Worm (Caenorhabditis elegans) whole organism, L1 larva: ENCODE data around the gene swip-10.

Source experiments
- C16A3.4 ChIP-seq: fragments of 150-350 bp; optimal IDR thresholded peaks from 2 replicates; lab custom pipeline; 2014; ENCODE audit warnings: missing biosample characterization, missing genetic modification characterization
- F16B12.6 ChIP-seq: fragments of 150-350 bp; optimal IDR thresholded peaks from 2 replicates; lab custom pipeline; 2014; ENCODE audit warnings: missing biosample characterization, missing genetic modification characterization
- Y116A8C.19 ChIP-seq: sonication (generic microtip); optimal IDR thresholded peaks from 2 replicates; lab custom pipeline; 2016; ENCODE audit warnings: missing compliant biosample characterization, missing genetic modification characterization, borderline replicate concordance
- blmp-1 ChIP-seq: fragments of 150-350 bp; optimal IDR thresholded peaks from 2 replicates; lab custom pipeline; 2014; ENCODE audit warnings: missing biosample characterization, missing genetic modification characterization
- ceh-63 ChIP-seq: fragments of 200-800 bp; sonication (Bioruptor generic); optimal IDR thresholded peaks from 2 replicates; lab custom pipeline; 2018; ENCODE audit warnings: mild to moderate bottlenecking, missing genetic modification characterization, missing compliant biosample characterization
- ceh-8 ChIP-seq: fragments of 200-800 bp; sonication (Bioruptor generic); optimal IDR thresholded peaks from 2 replicates; lab custom pipeline; 2018; ENCODE audit warnings: mild to moderate bottlenecking, missing genetic modification characterization, moderate library complexity, missing compliant biosample characterization
- dpl-1 ChIP-seq, 3 experiments: fragments of 150-350 bp in 2 of 3; sonication (generic microtip) in 1 of 3; optimal IDR thresholded peaks; 2 replicates each; lab custom pipeline; 2014 to 2017; ENCODE audit warnings: missing biosample characterization in 3 of 3, missing genetic modification characterization in 3 of 3, missing genetic modification reagents in 3 of 3
- dsc-1 ChIP-seq: sonication (generic microtip); optimal IDR thresholded peaks from 2 replicates; lab custom pipeline; 2016; ENCODE audit warnings: mild to moderate bottlenecking, missing genetic modification characterization, missing compliant biosample characterization
- efl-1 ChIP-seq, 4 experiments: fragments of 150-350 bp; optimal IDR thresholded peaks in 3 of 4; peaks in 1 of 4; 1 replicate in 1 of 4; 2 replicates in 3 of 4; lab custom pipeline; 2014; ENCODE audit warnings: missing biosample characterization in 2 of 4, missing genetic modification characterization in 2 of 4, missing genetic modification reagents in 2 of 4
- egl-13 ChIP-seq: sonication (generic microtip); optimal IDR thresholded peaks from 2 replicates; lab custom pipeline; 2016; ENCODE audit warnings: missing genotype, missing genetic modification reagents, missing genetic modification characterization, missing compliant biosample characterization
- egl-27 ChIP-seq, 2 experiments: fragments of 150-350 bp in 1 of 2; sonication (generic microtip); optimal IDR thresholded peaks; 3 replicates each; lab custom pipeline; 2017 to 2018; ENCODE audit warnings: missing biosample characterization in 2 of 2, missing genetic modification characterization in 2 of 2, missing genetic modification reagents in 2 of 2
- fkh-4 ChIP-seq: sonication (generic microtip); optimal IDR thresholded peaks from 2 replicates; lab custom pipeline; 2016; ENCODE audit warnings: missing compliant biosample characterization, missing genetic modification characterization, borderline replicate concordance
- fkh-8 ChIP-seq: sonication (generic microtip); optimal IDR thresholded peaks from 2 replicates; lab custom pipeline; 2016; ENCODE audit warnings: mild to moderate bottlenecking, missing genetic modification characterization, missing compliant biosample characterization
- fos-1 ChIP-seq: fragments of 150-350 bp; optimal IDR thresholded peaks from 2 replicates; lab custom pipeline; 2014; ENCODE audit warnings: missing biosample characterization, missing genetic modification characterization
- irx-1 ChIP-seq: sonication (generic microtip); optimal IDR thresholded peaks from 2 replicates; lab custom pipeline; 2016; ENCODE audit warnings: missing genetic modification characterization, missing compliant biosample characterization
- jun-1 ChIP-seq: fragments of 150-350 bp; optimal IDR thresholded peaks from 2 replicates; lab custom pipeline; 2014; ENCODE audit warnings: missing biosample characterization, missing genetic modification reagents, missing genetic modification characterization
- lin-13 ChIP-seq: fragments of 150-350 bp; optimal IDR thresholded peaks from 2 replicates; lab custom pipeline; 2014; ENCODE audit warnings: missing biosample characterization, missing genetic modification reagents, missing genetic modification characterization
- lin-14 ChIP-seq: fragments of 200-800 bp; sonication (Bioruptor generic); optimal IDR thresholded peaks from 2 replicates; lab custom pipeline; 2018; ENCODE audit warnings: mild to moderate bottlenecking, missing genetic modification characterization, moderate library complexity, missing compliant biosample characterization
- lin-15B ChIP-seq: fragments of 150-350 bp; sonication (generic microtip); optimal IDR thresholded peaks from 3 replicates; lab custom pipeline; 2014; ENCODE audit warnings: missing biosample characterization, missing genetic modification characterization
- lsy-2 ChIP-seq, 2 experiments: fragments of 150-350 bp; optimal IDR thresholded peaks; 2 replicates each; lab custom pipeline; 2014; ENCODE audit warnings: missing biosample characterization in 2 of 2, missing genetic modification characterization in 2 of 2
- mab-9 ChIP-seq: fragments of 200-800 bp; sonication (Bioruptor generic); IDR thresholded peaks from 2 replicates; pipeline ENCODE4 v1.3.6; 2022; ENCODE audit warnings: missing genetic modification reagents, missing genetic modification characterization, missing compliant biosample characterization
- mdl-1 ChIP-seq, 2 experiments: fragments of 150-350 bp; optimal IDR thresholded peaks; 2 replicates each; lab custom pipeline; 2014 to 2017; ENCODE audit warnings: missing biosample characterization in 2 of 2, missing genetic modification characterization in 2 of 2, inconsistent platforms in 1 of 2
- nhr-11 ChIP-seq: fragments of 150-350 bp; optimal IDR thresholded peaks from 2 replicates; lab custom pipeline; 2014; ENCODE audit warnings: missing biosample characterization, missing genetic modification characterization
- nhr-12 ChIP-seq: sonication (generic microtip); optimal IDR thresholded peaks from 2 replicates; lab custom pipeline; 2017; ENCODE audit warnings: missing biosample characterization, missing genetic modification characterization
- nhr-20 ChIP-seq: sonication (generic microtip); optimal IDR thresholded peaks from 2 replicates; lab custom pipeline; 2016; ENCODE audit warnings: mild to moderate bottlenecking, missing genetic modification characterization, missing compliant biosample characterization
- nhr-28 ChIP-seq: fragments of 150-350 bp; optimal IDR thresholded peaks from 2 replicates; lab custom pipeline; 2014; ENCODE audit warnings: missing biosample characterization, missing genetic modification characterization
- nhr-71 ChIP-seq: sonication (generic microtip); optimal IDR thresholded peaks from 2 replicates; lab custom pipeline; 2016; ENCODE audit warnings: mild to moderate bottlenecking, missing genetic modification characterization, moderate library complexity, missing compliant biosample characterization
- nhr-85 ChIP-seq: sonication (generic microtip); peaks from one replicate; lab custom pipeline; 2016; ENCODE audit warnings: missing genetic modification characterization, inconsistent platforms, missing compliant biosample characterization
- nhr-90 ChIP-seq: sonication (generic microtip); optimal IDR thresholded peaks from 2 replicates; lab custom pipeline; 2016; ENCODE audit warnings: mild to moderate bottlenecking, missing genetic modification characterization, missing compliant biosample characterization; ENCODE audit not compliant: poor library complexity
- pag-3 ChIP-seq: sonication (generic microtip); optimal IDR thresholded peaks from 2 replicates; lab custom pipeline; 2017; ENCODE audit warnings: missing genetic modification characterization, mild to moderate bottlenecking, missing compliant biosample characterization, antibody characterized with exemption, borderline replicate concordance; ENCODE audit not compliant: insufficient read depth
- rnt-1 ChIP-seq: sonication (generic microtip); optimal IDR thresholded peaks from 2 replicates; lab custom pipeline; 2016; ENCODE audit warnings: mild to moderate bottlenecking, missing genetic modification characterization, moderate library complexity, missing compliant biosample characterization
- snpc-4 ChIP-seq: fragments of 150-350 bp; optimal IDR thresholded peaks from 2 replicates; lab custom pipeline; 2014; ENCODE audit warnings: missing biosample characterization, missing genetic modification characterization
- snu-23 ChIP-seq: sonication (generic microtip); optimal IDR thresholded peaks from 2 replicates; lab custom pipeline; 2016; ENCODE audit warnings: missing genetic modification characterization, missing compliant biosample characterization
- swsn-7 ChIP-seq: sonication (generic microtip); optimal IDR thresholded peaks from 2 replicates; lab custom pipeline; 2016; ENCODE audit warnings: missing genetic modification characterization, missing compliant biosample characterization
- unc-130 ChIP-seq: fragments of 150-350 bp; optimal IDR thresholded peaks from 2 replicates; lab custom pipeline; 2017; ENCODE audit warnings: missing biosample characterization, missing genetic modification characterization, inconsistent platforms
- unc-30 ChIP-seq: sonication (generic microtip); optimal IDR thresholded peaks from 2 replicates; lab custom pipeline; 2017; ENCODE audit warnings: missing biosample characterization, missing genetic modification characterization
- unc-86 ChIP-seq: sonication (generic microtip); optimal IDR thresholded peaks from 2 replicates; lab custom pipeline; 2016; ENCODE audit warnings: missing genetic modification characterization, missing compliant biosample characterization
- unc-98 ChIP-seq: fragments of 200-800 bp; sonication (Bioruptor generic); IDR thresholded peaks from 2 replicates; pipeline ENCODE4 v1.3.6; 2022; ENCODE audit warnings: missing genetic modification characterization, missing compliant biosample characterization
- xbp-1 ChIP-seq: sonication (generic microtip); optimal IDR thresholded peaks from 2 replicates; lab custom pipeline; 2016; ENCODE audit warnings: missing genetic modification characterization, missing compliant biosample characterization
- zag-1 ChIP-seq: fragments of 150-350 bp; optimal IDR thresholded peaks from 2 replicates; lab custom pipeline; 2014; ENCODE audit warnings: missing biosample characterization, missing genetic modification characterization

swip-10 gene

ce11 chrX:2105310-2105709 is 12.8 kb downstream of the swip-10 start, which contains the start of gene F53B1.3:
Gene F53B1.3 (plus strand): TSS chrX:2105610.
- TF ChIP-seq fkh-8 (peak; percentile 13), lin-14 (GFP tag; lab: Kevin White, UChicago) (no peak), nhr-28 (tag; lab: Kevin White, UChicago) (no peak), ceh-8 (peak; percentile 22)

ce11 chrX:2099002-2099401 is 19.1 kb downstream of the swip-10 start:
- TF ChIP-seq efl-1 (optimal IDR thresholded peaks at IDR 0.05; lab: Kevin White, UChicago) (no peak), efl-1 (GFP tag; optimal IDR thresholded peaks at IDR 0.05 in 1 of 2; lab: Kevin White, UChicago) (peak in 1 of 2 experiments; percentile 84), snu-23 (no peak), rnt-1 (no peak), fkh-4 (tag; lab: Kevin White, UChicago) (no peak), egl-13 (tag; lab: Kevin White, UChicago) (no peak)
- TF ChIP-seq, all 84 proteins: peak for 1

ce11 chrX:2096804-2097203 is 21.3 kb downstream of the swip-10 start, which contains the start of gene T21D9.2:
Gene T21D9.2 (minus strand): TSS chrX:2096904.
- TF ChIP-seq xbp-1 (tag; lab: Kevin White, UChicago) (no peak), nhr-85 (tag; lab: Kevin White, UChicago) (no peak), unc-98 (GFP tag; lab: Robert Waterston, UW) (no peak), Y116A8C.19 (tag; lab: Kevin White, UChicago) (no peak), swsn-7 (no peak), nhr-12 (tag; lab: Kevin White, UChicago) (no peak), zag-1 (no peak), nhr-71 (no peak), F16B12.6 (tag; lab: Kevin White, UChicago) (no peak), lin-13 (GFP tag; lab: Kevin White, UChicago) (no peak), unc-130 (no peak)
- TF ChIP-seq, all 84 proteins: peak for 0

ce11 chrX:2094094-2094493 is 24.0 kb downstream of the swip-10 start:
- TF ChIP-seq fos-1 (tag; lab: Kevin White, UChicago) = no peak
- TF ChIP-seq egl-27 (tag; optimal IDR thresholded peaks at IDR 0.05; lab: Kevin White, UChicago) = no peak
- no peak for TF ChIP-seq efl-1 (optimal IDR thresholded peaks at IDR 0.05; lab: Kevin White, UChicago)
- peak in 1 of 2 experiments; percentile 79 for TF ChIP-seq efl-1 (GFP tag; optimal IDR thresholded peaks at IDR 0.05 in 1 of 2; lab: Kevin White, UChicago)
- TF ChIP-seq unc-86 (tag; lab: Kevin White, UChicago) = no peak
- TF ChIP-seq nhr-11 (tag; lab: Kevin White, UChicago) = no peak

ce11 chrX:2093169-2093568 is 24.9 kb downstream of the swip-10 start, which contains the start of gene col-164:
Gene col-164 (plus strand): TSS chrX:2093469.
- TF ChIP-seq efl-1 (optimal IDR thresholded peaks at IDR 0.05; lab: Kevin White, UChicago) = no peak
- TF ChIP-seq efl-1 (GFP tag; optimal IDR thresholded peaks at IDR 0.05 in 1 of 2; lab: Kevin White, UChicago) = peak in 1 of 2 experiments; percentile 27
- TF ChIP-seq fkh-8 = no peak
- no peak for TF ChIP-seq C16A3.4 (tag; lab: Kevin White, UChicago)
- no peak for TF ChIP-seq lsy-2 (tag; optimal IDR thresholded peaks at IDR 0.05; lab: Kevin White, UChicago)

- TF ChIP-seq efl-1 (optimal IDR thresholded peaks at IDR 0.05; lab: Kevin White, UChicago) (no peak), efl-1 (GFP tag; optimal IDR thresholded peaks at IDR 0.05 in 1 of 2; lab: Kevin White, UChicago) (peak in 1 of 2 experiments; percentile 93), mdl-1 (tag; optimal IDR thresholded peaks at IDR 0.05; lab: Kevin White, UChicago) (peak in 1 of 2 experiments; percentile 8), Y116A8C.19 (tag; lab: Kevin White, UChicago) (no peak), irx-1 (no peak), jun-1 (no peak), snpc-4 (tag; lab: Kevin White, UChicago) (peak; percentile 6), fkh-4 (tag; lab: Kevin White, UChicago) (no peak), swsn-7 (no peak), snu-23 (peak; percentile 19), pag-3 (tag; lab: Kevin White, UChicago) (no peak), lsy-2 (tag; optimal IDR thresholded peaks at IDR 0.05; lab: Kevin White, UChicago) (no peak), dsc-1 (no peak), mab-9 (no peak), blmp-1 (tag; lab: Kevin White, UChicago) (peak; percentile 24), nhr-71 (peak; percentile 29), unc-30 (tag; lab: Kevin White, UChicago) (no peak), nhr-20 (tag; lab: Kevin White, UChicago) (peak; percentile 50), ceh-63 (GFP tag; lab: Kevin White, UChicago) (no peak), dpl-1 (GFP tag; optimal IDR thresholded peaks at IDR 0.05; lab: Kevin White, UChicago) (no peak), nhr-90 (tag; lab: Kevin White, UChicago) (peak; percentile 44), lin-15B (tag; lab: Kevin White, UChicago) (no peak), C16A3.4 (tag; lab: Kevin White, UChicago) (no peak)
Measured at ce11 chrX:2090493-2090892, 27.6 kb downstream of the swip-10 start.
